Worm (Caenorhabditis elegans): ENCODE data around the gene gcy-6.
"Not testable (repeated sequence)": the region's sequence is repeated elsewhere in the genome, so short reads cannot be mapped to it uniquely, and the experiment has no call there.

The gcy-6 gene

DNA sequence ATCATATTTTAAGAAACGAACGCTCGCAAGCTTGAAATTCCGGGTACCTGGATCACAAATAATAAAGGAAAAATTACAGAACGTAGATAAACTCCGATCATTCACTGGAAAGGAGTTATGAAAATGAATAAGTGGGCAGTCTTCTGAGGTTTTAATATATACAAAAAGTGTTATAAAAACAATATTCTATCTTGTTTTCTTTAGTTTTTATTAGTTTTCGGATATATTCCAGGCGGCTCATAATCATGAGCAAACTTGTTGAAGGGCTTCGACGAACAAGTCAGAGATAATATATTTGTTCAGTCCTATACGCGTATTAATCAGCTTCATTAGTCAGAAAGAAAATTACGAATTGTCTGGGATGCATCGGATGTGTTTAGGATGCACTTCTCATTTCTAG, at the start of gene gcy-6:
Gene gcy-6 (minus strand): TSS at position 101 of the 400 bp plus-strand sequence.
- TF ChIP-seq dao-5 (tag; optimal IDR thresholded peaks at IDR 0.05) (no peak), W03F9.2 (tag; optimal IDR thresholded peaks at IDR 0.05) (no peak)

DNA sequence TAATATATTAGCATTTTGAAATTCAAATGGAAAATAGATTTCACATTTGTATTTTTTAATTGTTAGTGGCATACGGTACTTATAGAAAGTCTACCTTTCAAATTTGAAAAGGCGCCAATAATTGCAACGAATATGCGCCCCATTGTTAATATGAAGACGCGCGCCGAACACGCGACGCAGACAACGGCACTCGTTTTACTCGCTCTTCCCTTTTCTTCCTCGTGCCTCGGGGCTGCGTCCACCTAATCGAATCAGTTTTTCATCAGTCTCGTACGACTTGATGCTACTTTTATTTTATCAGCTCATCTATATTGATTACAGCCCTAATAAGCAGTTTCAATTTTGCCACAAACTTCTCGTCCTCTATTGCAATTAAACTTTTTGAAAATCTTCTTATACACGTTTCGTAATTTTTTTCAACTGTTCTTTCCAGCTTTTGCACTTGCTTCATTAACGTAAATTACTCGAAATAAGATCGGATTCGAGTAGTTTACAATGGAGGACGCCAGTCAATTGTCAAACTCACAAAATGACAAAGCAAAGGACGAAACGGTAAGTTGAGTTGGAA, 48.1 kb upstream of the gcy-6 start, which contains the start of gene cash-1:
Gene cash-1 (plus strand): TSS at position 432 of the 568 bp plus-strand sequence.
- TF ChIP-seq W03F9.2 (tag; optimal IDR thresholded peaks at IDR 0.05) (peak; percentile 73), him-1 (tag; optimal IDR thresholded peaks at IDR 0.05) (no peak)

DNA sequence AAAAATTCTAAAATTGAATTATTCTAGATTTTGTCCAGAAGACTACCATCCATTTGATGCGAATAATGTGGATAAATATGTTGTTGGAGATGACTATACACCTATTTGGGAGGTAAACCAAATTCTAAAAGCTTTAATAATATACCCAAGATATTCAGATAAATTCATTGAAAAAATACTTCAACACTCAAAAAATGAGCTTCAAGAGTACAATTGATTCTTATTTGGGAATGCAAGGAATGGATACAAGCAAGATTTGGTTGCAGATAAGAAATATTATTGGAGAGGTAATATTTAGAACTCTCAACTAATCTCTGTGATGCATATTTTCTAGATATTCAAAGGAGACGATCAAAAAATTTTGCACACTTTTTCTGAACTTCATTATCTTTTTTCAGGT, 46.3 kb upstream of the gcy-6 start:
- TF ChIP-seq him-1 (tag; optimal IDR thresholded peaks at IDR 0.05), result no peak
- TF ChIP-seq W03F9.2 (tag; optimal IDR thresholded peaks at IDR 0.05), result no peak
- no peak for TF ChIP-seq dao-5 (tag; optimal IDR thresholded peaks at IDR 0.05)

DNA sequence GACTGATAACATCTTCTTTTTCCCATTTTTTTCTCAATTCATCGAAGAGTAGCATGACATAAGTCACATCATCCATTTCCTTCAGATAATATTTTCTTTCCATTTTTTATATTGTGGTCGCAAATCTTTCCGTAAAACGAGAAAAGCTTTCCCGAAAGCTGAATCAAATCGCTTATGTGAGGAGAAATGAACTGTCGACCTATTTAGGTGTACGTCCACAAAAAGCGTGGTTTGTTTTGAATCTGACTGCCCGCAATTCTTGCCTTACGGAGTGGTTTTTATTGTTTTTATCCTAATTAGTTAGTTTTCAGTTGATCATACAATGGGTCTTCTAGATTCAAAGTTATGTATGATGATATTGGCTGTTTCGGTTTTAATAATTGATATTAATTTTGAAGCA, 44.4 kb upstream of the gcy-6 start, which contains the start of gene ttll-15:
Gene ttll-15 (plus strand): TSS at position 301 of the 400 bp plus-strand sequence.
- TF ChIP-seq dao-5 (tag; optimal IDR thresholded peaks at IDR 0.05), result no peak
- TF ChIP-seq W03F9.2 (tag; optimal IDR thresholded peaks at IDR 0.05), result no peak
- TF ChIP-seq him-1 (tag; optimal IDR thresholded peaks at IDR 0.05), result no peak

DNA sequence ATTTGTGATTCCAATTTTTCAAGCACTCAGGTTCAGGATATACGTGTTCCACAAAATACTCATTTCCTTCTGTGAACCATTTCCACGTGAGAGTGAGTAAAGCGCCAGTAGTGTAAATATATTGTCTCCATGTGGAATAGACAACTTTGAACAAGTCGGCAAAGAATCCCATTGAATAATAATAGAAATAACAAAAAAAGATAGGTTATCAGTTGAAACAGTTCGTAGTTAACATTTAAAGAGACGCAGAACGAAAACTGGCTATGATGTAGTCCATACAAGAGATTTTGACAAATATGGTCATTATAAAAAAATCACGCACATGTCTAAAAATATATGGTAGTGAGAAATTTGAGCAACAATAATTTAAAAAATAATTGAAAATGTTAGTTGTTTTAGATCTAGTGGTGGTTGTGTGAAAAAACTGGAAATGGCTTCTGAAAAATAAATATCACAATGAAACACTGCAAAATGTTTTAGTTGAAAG, 43.7 kb upstream of the gcy-6 start, which contains the start of gene ceeh-2:
Gene ceeh-2 (minus strand): TSS at position 437 of the 487 bp plus-strand sequence.
- no peak for TF ChIP-seq W03F9.2 (tag; optimal IDR thresholded peaks at IDR 0.05)

DNA sequence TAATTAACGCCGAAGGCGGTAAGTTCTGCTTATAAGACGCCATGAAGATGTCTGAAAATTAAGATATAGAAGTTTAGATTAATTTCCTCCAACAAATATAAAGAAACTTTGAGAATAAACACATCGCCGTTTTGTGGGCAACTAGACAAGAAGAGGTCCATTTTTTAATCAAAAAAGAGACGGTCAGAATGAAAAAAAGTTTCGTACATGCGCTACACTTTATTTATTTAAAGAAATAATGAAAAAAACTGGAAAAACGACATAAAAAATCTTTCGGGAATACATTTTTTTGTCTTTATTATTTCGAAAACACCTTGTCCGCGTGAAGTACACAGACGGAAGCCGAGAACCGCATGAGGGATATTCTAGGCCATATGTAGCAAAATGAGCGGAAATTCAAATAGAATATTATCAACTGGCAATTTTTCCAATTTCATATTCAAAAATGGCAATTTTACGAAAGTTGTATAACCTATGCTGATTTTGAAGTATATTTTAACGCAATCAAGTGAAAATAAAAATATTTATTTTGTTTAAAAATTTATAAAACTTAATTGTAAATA, 42.0 kb upstream of the gcy-6 start, which contains the start of gene sluh-7:
Gene sluh-7 (minus strand): TSS at position 51 of the 563 bp plus-strand sequence.
- peak; percentile 32 for TF ChIP-seq him-1 (tag; optimal IDR thresholded peaks at IDR 0.05)
- peak; percentile 86 for TF ChIP-seq W03F9.2 (tag; optimal IDR thresholded peaks at IDR 0.05)
- TF ChIP-seq dao-5 (tag; optimal IDR thresholded peaks at IDR 0.05), result no peak

DNA sequence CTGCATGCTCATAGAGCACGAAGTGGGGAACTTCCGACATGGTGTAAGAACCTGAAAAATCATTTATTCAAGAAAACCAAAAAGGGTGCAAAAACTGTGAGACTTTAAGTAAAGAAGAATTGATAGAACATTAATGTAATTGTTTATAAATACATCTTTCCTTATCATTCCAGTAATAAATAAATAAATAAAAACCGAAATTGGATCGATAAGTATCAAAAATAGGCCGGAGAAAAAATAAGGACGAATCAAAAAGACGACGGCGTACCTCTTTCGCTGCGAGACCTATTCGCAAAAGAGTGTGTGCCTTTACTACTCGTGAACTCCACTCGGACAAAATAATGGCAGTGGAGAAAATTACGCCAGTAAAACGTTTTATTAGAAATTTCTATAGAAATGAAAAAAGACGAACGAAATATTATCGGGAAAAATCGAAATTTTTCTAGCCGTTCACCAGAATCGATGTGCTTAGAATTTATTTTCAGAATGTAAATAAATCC, 39.1 kb upstream of the gcy-6 start, which contains the start of gene nol-56:
Gene nol-56 (minus strand): TSS at position 51 of the 500 bp plus-strand sequence.
- TF ChIP-seq dao-5 (tag; optimal IDR thresholded peaks at IDR 0.05) (no peak), him-1 (tag; optimal IDR thresholded peaks at IDR 0.05) (peak; percentile 28), W03F9.2 (tag; optimal IDR thresholded peaks at IDR 0.05) (peak; percentile 93)

DNA sequence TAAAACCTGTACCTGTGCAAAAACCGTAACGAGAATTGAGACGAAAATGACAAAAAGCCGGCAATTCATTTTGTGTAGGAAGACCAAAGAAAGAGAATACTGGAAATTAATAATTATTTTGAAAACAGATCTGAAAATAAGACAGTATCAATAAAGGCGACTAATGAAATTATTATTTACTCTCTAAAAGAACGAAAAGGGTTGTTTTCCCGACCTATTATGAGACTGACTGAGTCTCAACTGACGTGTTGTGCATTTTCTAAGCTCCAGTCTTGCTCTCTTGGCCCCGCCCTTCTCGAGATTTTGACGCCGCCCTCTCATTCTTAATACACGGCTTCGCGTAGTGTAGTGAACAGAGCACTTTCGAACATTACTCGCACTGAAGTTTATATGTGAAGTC, 36.2 kb upstream of the gcy-6 start, which contains the start of gene K07C5.9:
Gene K07C5.9 (minus strand): TSS at position 101 of the 400 bp plus-strand sequence.
- TF ChIP-seq dao-5 (tag; optimal IDR thresholded peaks at IDR 0.05) (no peak), him-1 (tag; optimal IDR thresholded peaks at IDR 0.05) (no peak), W03F9.2 (tag; optimal IDR thresholded peaks at IDR 0.05) (no peak)

DNA sequence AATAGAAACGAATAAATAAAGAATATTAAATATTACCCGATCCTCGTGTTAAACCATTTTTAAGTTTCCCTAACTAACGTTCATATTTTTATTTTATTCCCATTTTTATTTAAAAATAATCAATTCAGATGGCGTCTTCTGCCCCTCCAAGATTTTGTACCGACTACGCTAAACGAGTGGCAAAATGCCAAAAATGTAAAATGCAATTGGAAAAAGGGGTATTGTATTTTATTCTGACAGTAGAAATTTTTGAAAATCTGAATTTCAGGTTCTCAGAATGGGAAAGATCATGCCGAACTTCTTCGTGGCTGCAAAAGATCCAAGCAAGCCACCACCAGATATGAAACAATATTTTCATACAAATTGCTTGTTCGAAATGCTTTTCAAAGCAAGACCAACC, 29.1 kb upstream of the gcy-6 start, which contains the start of gene K07C5.3:
Gene K07C5.3 (plus strand): TSS at position 129 of the 400 bp plus-strand sequence.
- TF ChIP-seq W03F9.2 (tag; optimal IDR thresholded peaks at IDR 0.05) (no peak), him-1 (tag; optimal IDR thresholded peaks at IDR 0.05) (no peak), dao-5 (tag; optimal IDR thresholded peaks at IDR 0.05) (no peak)

DNA sequence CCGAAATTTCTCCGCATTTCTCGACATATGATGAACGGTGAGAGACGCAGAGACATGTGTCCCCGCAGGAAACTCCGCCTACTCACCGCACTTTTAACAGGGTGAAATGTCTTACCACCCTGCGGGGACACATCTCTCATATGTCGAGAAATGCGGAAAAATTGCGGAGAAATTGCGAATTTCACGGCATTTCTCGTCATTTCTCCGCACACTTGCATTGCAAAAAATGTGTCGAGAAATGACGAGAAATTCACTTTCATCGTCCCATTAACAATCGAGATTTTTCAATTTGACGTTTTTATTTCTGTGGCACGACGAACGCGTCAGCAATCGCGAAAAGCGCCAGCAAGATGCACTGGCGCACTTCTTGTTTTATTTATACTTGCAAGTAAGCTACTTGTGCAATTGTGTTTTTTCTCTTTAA, 28.1 kb upstream of the gcy-6 start, which contains the start of gene K07C5.13:
Gene K07C5.13 (plus strand): TSS at position 151 of the 424 bp plus-strand sequence.
- not testable (repeated sequence) for TF ChIP-seq W03F9.2, him-1, dao-5 (tag; optimal IDR thresholded peaks at IDR 0.05)

DNA sequence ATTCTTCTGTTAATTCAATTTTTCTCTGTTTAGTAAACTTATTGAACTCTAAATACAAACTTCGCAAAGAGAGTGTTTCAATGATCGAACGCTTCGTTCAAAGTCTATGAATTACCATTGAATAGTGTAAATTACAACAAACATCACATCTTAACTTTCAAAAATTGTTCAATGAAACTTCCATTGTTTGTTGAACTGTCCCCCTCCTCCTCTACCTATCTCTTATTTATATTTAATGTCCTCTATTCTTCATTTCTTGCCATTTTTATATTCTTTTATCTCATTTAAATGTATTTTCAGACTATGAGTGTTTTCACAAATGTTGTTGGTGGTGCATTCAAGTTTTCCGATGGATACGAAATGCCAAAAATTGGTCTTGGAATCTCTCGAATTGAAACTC, 25.3 kb upstream of the gcy-6 start, which contains the start of gene K07C5.2:
Gene K07C5.2 (plus strand): TSS at position 301 of the 400 bp plus-strand sequence.
- no peak for TF ChIP-seq him-1 (tag; optimal IDR thresholded peaks at IDR 0.05)
- TF ChIP-seq dao-5 (tag; optimal IDR thresholded peaks at IDR 0.05), result no peak
- no peak for TF ChIP-seq W03F9.2 (tag; optimal IDR thresholded peaks at IDR 0.05)

DNA sequence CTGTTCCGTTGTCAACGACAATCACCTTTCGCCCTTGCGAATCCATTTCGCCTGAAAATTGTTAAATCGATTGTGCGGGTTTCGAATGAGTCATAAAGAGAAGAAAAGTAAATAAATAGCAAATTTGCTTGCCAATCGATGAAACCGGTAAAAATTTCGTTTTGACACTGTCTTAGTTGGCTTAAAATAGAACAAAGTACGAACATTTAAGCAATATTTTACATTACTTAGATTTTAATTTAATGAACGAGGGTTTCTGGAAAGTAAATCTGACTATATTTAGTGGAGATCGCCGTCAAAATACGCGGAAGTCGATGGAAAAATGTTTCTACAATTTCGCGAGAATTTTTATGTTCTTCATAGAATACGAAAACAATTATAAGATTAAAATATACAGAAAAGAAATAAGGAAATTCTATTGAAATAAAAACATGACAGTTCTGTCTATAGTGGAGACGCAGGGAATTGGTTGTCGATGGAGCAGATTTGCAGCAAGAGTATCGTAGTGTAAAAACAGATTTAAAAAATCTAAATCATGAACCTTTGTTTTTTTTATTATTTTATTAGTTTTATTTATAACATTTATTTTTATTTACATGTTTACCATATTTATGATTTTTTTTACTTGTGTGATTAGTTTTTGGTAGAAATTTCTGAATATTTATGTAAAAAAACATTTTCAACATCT, 24.6 kb upstream of the gcy-6 start, which contains the start of gene arx-2:
Gene arx-2 (minus strand): TSS at position 51 of the 688 bp plus-strand sequence.
- TF ChIP-seq W03F9.2 (tag; optimal IDR thresholded peaks at IDR 0.05) (peak; percentile 90), dao-5 (tag; optimal IDR thresholded peaks at IDR 0.05) (no peak), him-1 (tag; optimal IDR thresholded peaks at IDR 0.05) (no peak)

DNA sequence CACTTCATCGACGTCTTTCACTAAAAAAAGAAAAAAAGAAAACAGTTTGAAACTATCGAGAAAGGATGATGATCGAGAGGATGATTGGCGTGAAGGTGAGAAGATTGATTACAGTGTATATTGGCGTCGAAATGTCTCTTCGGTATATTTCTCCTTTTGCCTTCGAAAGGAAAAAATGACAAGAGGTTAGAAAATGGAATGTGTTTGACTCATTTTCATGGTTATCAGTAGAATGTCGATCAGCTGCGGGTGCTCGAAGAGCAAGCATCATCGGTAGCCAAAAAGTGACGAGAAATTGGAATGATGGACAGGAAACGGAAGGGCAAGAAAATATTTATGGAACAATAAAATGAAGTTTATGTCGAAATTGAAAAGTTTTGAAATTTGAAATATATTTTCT, 20.0 kb upstream of the gcy-6 start:
- TF ChIP-seq him-1 (tag; optimal IDR thresholded peaks at IDR 0.05) (no peak), dao-5 (tag; optimal IDR thresholded peaks at IDR 0.05) (no peak)
